Worm (Caenorhabditis elegans) whole organism, mixed stage, embryonic: ENCODE measurements around the gene ZK822.10.

ENCODE experiments used
- ceh-39 ChIP-seq: fragments of 150-350 bp; optimal IDR thresholded peaks from 2 replicates; lab custom pipeline; 2014; ENCODE audit warnings: missing biosample characterization, missing genetic modification characterization
- ceh-43 ChIP-seq: fragments of 200-800 bp; sonication (Bioruptor generic); optimal IDR thresholded peaks from 2 replicates; lab custom pipeline; 2018; ENCODE audit warnings: mild to moderate bottlenecking, missing genetic modification characterization, moderate library complexity, missing compliant biosample characterization
- ceh-83 ChIP-seq: fragments of 200-800 bp; sonication (Bioruptor generic); optimal IDR thresholded peaks from 2 replicates; lab custom pipeline; 2018; ENCODE audit warnings: mild to moderate bottlenecking, missing genetic modification characterization, missing compliant biosample characterization
- ces-1 ChIP-seq: fragments of 150-350 bp; optimal IDR thresholded peaks from 2 replicates; lab custom pipeline; 2014; ENCODE audit warnings: missing biosample characterization, missing genetic modification reagents, missing genetic modification characterization
- cnd-1 ChIP-seq: fragments of 200-800 bp; sonication (Bioruptor generic); optimal IDR thresholded peaks from 2 replicates; lab custom pipeline; 2018; ENCODE audit warnings: mild to moderate bottlenecking, missing genetic modification characterization, missing compliant biosample characterization
- drap-1 ChIP-seq: fragments of 200-800 bp; sonication (Bioruptor generic); optimal IDR thresholded peaks from 3 replicates; lab custom pipeline; 2018; ENCODE audit warnings: mild to moderate bottlenecking, missing genetic modification characterization, missing compliant biosample characterization
- elt-1 ChIP-seq: sonication (generic microtip); optimal IDR thresholded peaks from 2 replicates; lab custom pipeline; 2017; ENCODE audit warnings: missing genetic modification characterization, mild to moderate bottlenecking, missing compliant biosample characterization, antibody characterized with exemption, moderate library complexity, borderline replicate concordance; ENCODE audit not compliant: insufficient read depth
- elt-3 ChIP-seq: fragments of 150-350 bp; optimal IDR thresholded peaks from 2 replicates; lab custom pipeline; 2014; ENCODE audit warnings: missing biosample characterization, missing genetic modification characterization
- flh-1 ChIP-seq: fragments of 200-800 bp; sonication (Bioruptor generic); optimal IDR thresholded peaks from 2 replicates; lab custom pipeline; 2018; ENCODE audit warnings: mild to moderate bottlenecking, missing genetic modification characterization, moderate library complexity, missing compliant biosample characterization
- ham-2 ChIP-seq: fragments of 200-800 bp; sonication (Bioruptor generic); optimal IDR thresholded peaks from 2 replicates; lab custom pipeline; 2018; ENCODE audit warnings: mild to moderate bottlenecking, missing genetic modification characterization, missing compliant biosample characterization
- hlh-1 ChIP-seq: fragments of 150-350 bp; optimal IDR thresholded peaks from 2 replicates; lab custom pipeline; 2014; ENCODE audit warnings: missing biosample characterization, missing genetic modification reagents, missing genetic modification characterization
- lin-13 ChIP-seq: fragments of 150-350 bp; optimal IDR thresholded peaks from 2 replicates; lab custom pipeline; 2014; ENCODE audit warnings: missing biosample characterization, missing genetic modification characterization
- lsy-2 ChIP-seq: fragments of 150-350 bp; optimal IDR thresholded peaks from 2 replicates; lab custom pipeline; 2014; ENCODE audit warnings: missing biosample characterization, missing genetic modification characterization
- mab-5 ChIP-seq: fragments of 150-350 bp; optimal IDR thresholded peaks from 2 replicates; lab custom pipeline; 2014; ENCODE audit warnings: missing biosample characterization, missing genetic modification characterization
- mep-1 ChIP-seq: fragments of 150-350 bp; optimal IDR thresholded peaks from 2 replicates; lab custom pipeline; 2017; ENCODE audit warnings: missing biosample characterization, missing genetic modification reagents, missing genetic modification characterization, inconsistent platforms
- mls-2 ChIP-seq: sonication (generic microtip); optimal IDR thresholded peaks from 2 replicates; lab custom pipeline; 2016; ENCODE audit warnings: mild to moderate bottlenecking, missing genetic modification characterization, moderate library complexity, missing compliant biosample characterization
- nhr-12 ChIP-seq: fragments of 150-350 bp; optimal IDR thresholded peaks from 2 replicates; lab custom pipeline; 2014; ENCODE audit warnings: missing biosample characterization, missing genetic modification characterization
- nhr-2 ChIP-seq: fragments of 150-350 bp; optimal IDR thresholded peaks from 2 replicates; lab custom pipeline; 2014; ENCODE audit warnings: missing biosample characterization, missing genetic modification characterization
- nhr-237 ChIP-seq: fragments of 150-350 bp; optimal IDR thresholded peaks from 2 replicates; lab custom pipeline; 2014; ENCODE audit warnings: missing biosample characterization, missing genetic modification characterization
- nhr-28 ChIP-seq: fragments of 150-350 bp; optimal IDR thresholded peaks from 2 replicates; lab custom pipeline; 2014; ENCODE audit warnings: missing biosample characterization, missing genetic modification characterization
- pha-4 ChIP-seq: fragments of 150-350 bp; optimal IDR thresholded peaks from 2 replicates; lab custom pipeline; 2018; ENCODE audit warnings: missing biosample characterization, missing genetic modification reagents, missing genetic modification characterization
- snpc-4 ChIP-seq: fragments of 150-350 bp; optimal IDR thresholded peaks from 2 replicates; lab custom pipeline; 2014; ENCODE audit warnings: missing biosample characterization, missing genetic modification characterization
- sptf-1 ChIP-seq: sonication (generic microtip); optimal IDR thresholded peaks from 2 replicates; lab custom pipeline; 2017; ENCODE audit warnings: mild to moderate bottlenecking, missing genetic modification characterization, moderate library complexity, missing compliant biosample characterization
- tbx-8 ChIP-seq: fragments of 200-800 bp; sonication (Bioruptor generic); optimal IDR thresholded peaks from 2 replicates; lab custom pipeline; 2018; ENCODE audit warnings: mild to moderate bottlenecking, missing genetic modification characterization, moderate library complexity, missing compliant biosample characterization
- unc-120 ChIP-seq: sonication (generic microtip); optimal IDR thresholded peaks from 2 replicates; lab custom pipeline; 2017; ENCODE audit warnings: missing genetic modification characterization, missing compliant biosample characterization; ENCODE audit not compliant: poor library complexity, severe bottlenecking
- unc-39 ChIP-seq: fragments of 150-350 bp; optimal IDR thresholded peaks from 2 replicates; lab custom pipeline; 2014; ENCODE audit warnings: missing biosample characterization, missing genetic modification characterization
- unc-62 ChIP-seq: fragments of 150-350 bp; optimal IDR thresholded peaks from 2 replicates; lab custom pipeline; 2014; ENCODE audit warnings: missing biosample characterization, missing genetic modification reagents, missing genetic modification characterization
- zip-8 ChIP-seq: fragments of 150-350 bp; optimal IDR thresholded peaks from 2 replicates; lab custom pipeline; 2014; ENCODE audit warnings: missing biosample characterization, missing genetic modification characterization
- ztf-11 ChIP-seq: fragments of 150-350 bp; optimal IDR thresholded peaks from 2 replicates; lab custom pipeline; 2014; ENCODE audit warnings: missing biosample characterization, missing genetic modification characterization

The ZK822.10 gene

ce11 chrIV:11957074-11957473 lies 40.1 kb downstream of the ZK822.10 start:
- TF ChIP-seq mep-1 (tag; lab: Kevin White, UChicago) (no peak), nhr-2 (tag; lab: Kevin White, UChicago) (no peak), lsy-2 (tag; lab: Kevin White, UChicago) (no peak), mls-2 (tag; lab: Kevin White, UChicago) (no peak), ceh-43 (no peak), hlh-1 (tag; lab: Kevin White, UChicago) (peak; percentile 25)

ce11 chrIV:11959573-11959972 lies 42.6 kb downstream of the ZK822.10 start, which contains the start of gene tgt-1:
TSS of gene tgt-1 (minus strand) at chrIV:11959804.
- TF ChIP-seq unc-120 (tag; lab: Kevin White, UChicago) (no peak), unc-39 (tag; lab: Kevin White, UChicago) (no peak)

DNA sequence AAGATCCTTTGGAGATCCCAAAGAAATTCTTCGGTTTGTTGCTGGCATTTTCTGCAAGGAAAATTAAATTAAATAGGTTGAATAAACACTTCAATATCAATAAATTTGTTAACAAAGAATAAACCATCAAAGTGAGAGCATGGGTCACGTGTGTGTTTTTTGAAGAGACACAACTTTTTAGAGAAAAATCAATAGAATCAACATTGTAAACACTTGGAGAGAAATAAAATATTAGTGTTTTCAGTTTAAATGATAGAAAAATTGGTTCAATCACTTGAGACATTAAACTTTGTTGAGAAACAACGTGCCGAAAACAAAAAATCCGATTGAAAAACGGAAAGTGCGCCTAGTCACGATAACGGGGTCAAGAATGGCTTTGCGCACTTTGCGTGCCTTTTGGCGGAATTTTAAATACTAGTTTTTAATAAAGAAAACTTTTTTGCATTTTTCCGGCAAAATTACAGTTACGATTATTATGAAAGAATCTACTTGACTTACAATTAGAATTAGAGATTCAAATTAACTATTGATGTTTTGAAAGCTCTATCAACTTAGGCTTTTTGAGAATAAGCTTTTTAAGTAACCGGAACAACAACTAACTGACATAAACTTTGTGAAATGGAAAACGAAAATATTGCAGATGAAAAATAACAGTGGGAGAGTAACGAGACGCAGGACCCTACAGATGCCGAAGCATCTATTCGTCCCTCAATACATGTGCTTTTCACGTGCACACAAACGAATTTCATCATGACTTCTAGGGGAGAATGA lies 44.7 kb downstream of the ZK822.10 start, which contains the start of gene ZK829.7:
Gene ZK829.7, minus strand, starts transcription at position 51 of the 771 bp plus-strand sequence.
- TF ChIP-seq ham-2 (no peak), ces-1 (GFP tag; lab: Kevin White, UChicago) (peak; percentile 5), ceh-39 (peak; percentile 46), elt-1 (tag; lab: Kevin White, UChicago) (no peak), tbx-8 (GFP tag; lab: Kevin White, UChicago) (no peak), lsy-2 (tag; lab: Kevin White, UChicago) (peak; percentile 68), nhr-28 (tag; lab: Kevin White, UChicago) (no peak), lin-13 (tag; lab: Kevin White, UChicago) (peak; percentile 58), mep-1 (tag; lab: Kevin White, UChicago) (peak; percentile 44), hlh-1 (tag; lab: Kevin White, UChicago) (peak; percentile 20), nhr-237 (tag; lab: Kevin White, UChicago) (peak; percentile 44), pha-4 (peak; percentile 81), snpc-4 (tag; lab: Kevin White, UChicago) (no peak)

- TF ChIP-seq ceh-83 (GFP tag; lab: Kevin White, UChicago) (no peak), lin-13 (tag; lab: Kevin White, UChicago) (no peak), nhr-12 (tag; lab: Kevin White, UChicago) (no peak), elt-3 (tag; lab: Kevin White, UChicago) (no peak), flh-1 (no peak), mab-5 (tag; lab: Kevin White, UChicago) (no peak), zip-8 (tag; lab: Kevin White, UChicago) (no peak), ztf-11 (tag; lab: Kevin White, UChicago) (no peak), cnd-1 (tag; lab: Kevin White, UChicago) (no peak), drap-1 (GFP tag; lab: Kevin White, UChicago) (no peak), unc-39 (tag; lab: Kevin White, UChicago) (no peak), nhr-28 (tag; lab: Kevin White, UChicago) (no peak), ces-1 (GFP tag; lab: Kevin White, UChicago) (no peak), unc-62 (GFP tag; lab: Kevin White, UChicago) (no peak), sptf-1 (tag; lab: Kevin White, UChicago) (no peak), ceh-43 (no peak)
- TF ChIP-seq, all 35 proteins: peak for 0
Observed at ce11 chrIV:11965327-11965726, 48.4 kb downstream of the ZK822.10 start, which contains the start of gene srj-1. TSS of gene srj-1 (minus strand) at chrIV:11965427.
